Fruit fly (Drosophila melanogaster): ENCODE data around the gene CG15865.
A peak's percentile ranks its signal among the peaks of the same experiment; 100 is the strongest.

The CG15865 gene

dm6 chrX:16643363-16643946 is 20.8 kb downstream of the CG15865 start:
- TF ChIP-seq pdm3 (GFP tag; optimal IDR thresholded peaks at IDR 0.05) (no peak), achi (GFP tag; optimal IDR thresholded peaks at IDR 0.05) (no peak), CG10669 (GFP tag; optimal IDR thresholded peaks at IDR 0.05) (no peak), CG1621 (tag; optimal IDR thresholded peaks at IDR 0.05) (peak; percentile 5), fkh (GFP tag; optimal IDR thresholded peaks at IDR 0.05) (peak; percentile 19), CG6276 (GFP tag; optimal IDR thresholded peaks at IDR 0.05) (no peak), Eip78C (GFP tag) (peak; percentile 51)

- peak; percentile 83 for TF ChIP-seq fkh (GFP tag; optimal IDR thresholded peaks at IDR 0.05)
- no peak for TF ChIP-seq CG3919 (GFP tag; optimal IDR thresholded peaks at IDR 0.05)
Observed at dm6 chrX:16641101-16641420, 23.2 kb downstream of the CG15865 start.

dm6 chrX:16640260-16641100 is 23.8 kb downstream of the CG15865 start, which contains the start of the genes SNRPG and mthl1:
Gene SNRPG (minus strand): TSS chrX:16640419.
Gene mthl1 (plus strand): TSS chrX:16640968.
- TF ChIP-seq CG34406 (GFP tag; optimal IDR thresholded peaks at IDR 0.05): peak; percentile 66
- peak; percentile 85 for TF ChIP-seq CG3919 (GFP tag; optimal IDR thresholded peaks at IDR 0.05)
- peak; percentile 75 for TF ChIP-seq Met (GFP tag; optimal IDR thresholded peaks at IDR 0.05)
- peak; percentile 42 for TF ChIP-seq Sox102F (GFP tag; optimal IDR thresholded peaks at IDR 0.05)
- peak; percentile 91 for TF ChIP-seq CG11294 (GFP tag; IDR thresholded peaks at IDR 0.05)
- TF ChIP-seq Gug (GFP tag; IDR thresholded peaks at IDR 0.05): peak; percentile 88
- TF ChIP-seq CG9139 (GFP tag; optimal IDR thresholded peaks at IDR 0.05): no peak
- peak; percentile 87 for TF ChIP-seq CG32006 (GFP tag; optimal IDR thresholded peaks at IDR 0.05)
- peak; percentile 53 for TF ChIP-seq Hr4 (GFP tag; optimal IDR thresholded peaks at IDR 0.05)
- TF ChIP-seq CG6276 (GFP tag; optimal IDR thresholded peaks at IDR 0.05): peak; percentile 58
- TF ChIP-seq CG10669 (GFP tag; optimal IDR thresholded peaks at IDR 0.05): peak; percentile 73
- peak; percentile 70 for TF ChIP-seq Eip93F (GFP tag; optimal IDR thresholded peaks at IDR 0.05)
- TF ChIP-seq dsx (GFP tag; optimal IDR thresholded peaks at IDR 0.05; ENCODE audit: poor library complexity, severe bottlenecking): peak; percentile 28
- TF ChIP-seq esn (GFP tag; optimal IDR thresholded peaks at IDR 0.05): peak; percentile 75
- TF ChIP-seq vri (GFP tag; optimal IDR thresholded peaks at IDR 0.05): peak; percentile 20
- peak; percentile 70 for TF ChIP-seq Lpt (GFP tag; optimal IDR thresholded peaks at IDR 0.05)
- peak; percentile 81 for TF ChIP-seq CG11902 (GFP tag; optimal IDR thresholded peaks at IDR 0.05)
- peak; percentile 83 for TF ChIP-seq lz (GFP tag; optimal IDR thresholded peaks at IDR 0.05)
- TF ChIP-seq CG15336 (GFP tag; IDR thresholded peaks at IDR 0.05): peak; percentile 83
- TF ChIP-seq svp (GFP tag): peak; percentile 94
- peak; percentile 16 for TF ChIP-seq Blimp-1 (GFP tag; optimal IDR thresholded peaks at IDR 0.05)
- TF ChIP-seq CG1621 (tag; optimal IDR thresholded peaks at IDR 0.05): peak; percentile 63
- peak; percentile 52 for TF ChIP-seq CG8319 (GFP tag; optimal IDR thresholded peaks at IDR 0.05)
- TF ChIP-seq CG6792 (GFP tag; optimal IDR thresholded peaks at IDR 0.05): peak; percentile 68
- TF ChIP-seq Ets21C (GFP tag; optimal IDR thresholded peaks at IDR 0.05): peak; percentile 79
- peak; percentile 71 to 81 for TF ChIP-seq salr (GFP tag; optimal IDR thresholded peaks at IDR 0.05)
- peak; percentile 89 for TF ChIP-seq cyc (GFP tag; optimal IDR thresholded peaks at IDR 0.05)
- peak; percentile 78 for TF ChIP-seq Smox (GFP tag; optimal IDR thresholded peaks at IDR 0.05)
- TF ChIP-seq CG6808 (GFP tag; optimal IDR thresholded peaks at IDR 0.05): peak; percentile 36
- TF ChIP-seq fd85E (GFP tag; optimal IDR thresholded peaks at IDR 0.05): no peak
- TF ChIP-seq fkh (GFP tag; optimal IDR thresholded peaks at IDR 0.05): no peak
- TF ChIP-seq CG4318 (GFP tag; optimal IDR thresholded peaks at IDR 0.05): peak; percentile 78
- peak; percentile 75 for TF ChIP-seq acj6 (GFP tag; optimal IDR thresholded peaks at IDR 0.05)
- TF ChIP-seq pdm3 (GFP tag; optimal IDR thresholded peaks at IDR 0.05): peak; percentile 87
- TF ChIP-seq Sox15 (GFP tag; optimal IDR thresholded peaks at IDR 0.05): peak; percentile 85
- TF ChIP-seq CG10631 (GFP tag; optimal IDR thresholded peaks at IDR 0.05): peak; percentile 81
- no peak for TF ChIP-seq Hr38 (GFP tag; optimal IDR thresholded peaks at IDR 0.05)
- TF ChIP-seq OdsH (GFP tag; optimal IDR thresholded peaks at IDR 0.05): peak; percentile 80
- peak; percentile 69 for TF ChIP-seq dac (GFP tag; optimal IDR thresholded peaks at IDR 0.05)
- TF ChIP-seq eg (GFP tag; IDR thresholded peaks at IDR 0.05): peak; percentile 95
- TF ChIP-seq Eip78C (GFP tag): peak; percentile 89
- peak; percentile 63 for TF ChIP-seq CG11762 (GFP tag; optimal IDR thresholded peaks at IDR 0.05; ENCODE audit: insufficient read depth)
- TF ChIP-seq CG7368 (GFP tag; optimal IDR thresholded peaks at IDR 0.05): peak; percentile 29
